Fruit fly (Drosophila melanogaster) whole organism, embryonic: Measurements from ENCODE around the gene kra.
A peak's percentile ranks its signal among the peaks of the same experiment; 100 is the strongest.

Experiments used
- Adf1 ChIP-seq: fragments of 200-800 bp; sonication (Bioruptor generic); IDR thresholded peaks from 2 replicates; pipeline ENCODE4 v1.3.6; 2022; ENCODE audit warnings: missing biosample characterization, missing genetic modification characterization
- Bgb ChIP-seq: fragments of 200-800 bp; sonication (Bioruptor generic); IDR thresholded peaks from 2 replicates; pipeline ENCODE4 v1.3.6; 2022; ENCODE audit warnings: missing biosample characterization, missing genetic modification characterization; ENCODE audit not compliant: partially characterized antibody
- CG10654 ChIP-seq: fragments of 200-800 bp; sonication (Bioruptor generic); optimal IDR thresholded peaks from 2 replicates; lab custom pipeline; 2016; ENCODE audit warnings: missing biosample characterization, missing genetic modification characterization
- CG11456 ChIP-seq: fragments of 200-800 bp; sonication (Bioruptor generic); IDR thresholded peaks from 3 replicates; pipeline ENCODE4 v1.3.6; 2022; ENCODE audit warnings: missing biosample characterization, missing genetic modification characterization
- CG12659 ChIP-seq: fragments of 200-800 bp; sonication (Bioruptor generic); optimal IDR thresholded peaks from 3 replicates; lab custom pipeline; 2017; ENCODE audit warnings: mild to moderate bottlenecking, missing biosample characterization, missing genetic modification reagents, missing genetic modification characterization
- CG14667 ChIP-seq: fragments of 200-800 bp; sonication (Bioruptor generic); IDR thresholded peaks from 2 replicates; pipeline ENCODE4 v1.3.6; 2022; ENCODE audit warnings: missing biosample characterization, missing genetic modification characterization
- CG15269 ChIP-seq: fragments of 200-800 bp; sonication (Bioruptor generic); optimal IDR thresholded peaks from 2 replicates; lab custom pipeline; 2018; ENCODE audit warnings: missing biosample characterization, mild to moderate bottlenecking, missing genetic modification characterization, moderate library complexity
- CG17359 ChIP-seq: fragments of 200-800 bp; sonication (Bioruptor generic); optimal IDR thresholded peaks from 3 replicates; lab custom pipeline; 2018; ENCODE audit warnings: missing biosample characterization, mild to moderate bottlenecking, missing genetic modification characterization, moderate library complexity
- CG2116 ChIP-seq: fragments of 200-800 bp; sonication (Bioruptor generic); optimal IDR thresholded peaks from 3 replicates; lab custom pipeline; 2018; ENCODE audit warnings: missing biosample characterization, mild to moderate bottlenecking, missing genetic modification characterization
- CG2199 ChIP-seq: fragments of 200-800 bp; sonication (Bioruptor generic); IDR thresholded peaks from 3 replicates; pipeline ENCODE4 v1.3.6; 2022; ENCODE audit warnings: missing biosample characterization, missing genetic modification characterization
- CG4360 ChIP-seq: fragments of 200-800 bp; sonication (Bioruptor generic); IDR thresholded peaks from 2 replicates; pipeline ENCODE4 v1.3.6; 2022; ENCODE audit warnings: missing biosample characterization, missing genetic modification characterization
- CG5953 ChIP-seq: fragments of 200-800 bp; sonication (Bioruptor generic); IDR thresholded peaks from 2 replicates; pipeline ENCODE4 v1.3.6; 2022; ENCODE audit warnings: missing biosample characterization, missing genetic modification characterization
- CG6175 ChIP-seq: fragments of 200-800 bp; sonication (Bioruptor generic); IDR thresholded peaks from 3 replicates; pipeline ENCODE4 v1.3.6; 2022; ENCODE audit warnings: missing biosample characterization, missing genetic modification characterization
- CG6272 ChIP-seq: fragments of 200-800 bp; sonication (Bioruptor generic); IDR thresholded peaks from 2 replicates; pipeline ENCODE4 v1.3.6; 2022; ENCODE audit warnings: missing biosample characterization, missing genetic modification characterization
- CrebB ChIP-seq: fragments of 200-800 bp; sonication (Bioruptor generic); optimal IDR thresholded peaks from 3 replicates; lab custom pipeline; 2018; ENCODE audit warnings: missing biosample characterization, mild to moderate bottlenecking, missing genetic modification characterization
- ERR ChIP-seq: fragments of 200-800 bp; sonication (Bioruptor generic); optimal IDR thresholded peaks from 2 replicates; lab custom pipeline; 2016; ENCODE audit warnings: missing biosample characterization, missing genetic modification characterization
- Fer1 ChIP-seq: fragments of 200-800 bp; sonication (Bioruptor generic); optimal IDR thresholded peaks from 2 replicates; lab custom pipeline; 2017; ENCODE audit warnings: missing biosample characterization, mild to moderate bottlenecking, missing genetic modification characterization
- H15 ChIP-seq: fragments of 200-800 bp; sonication (Bioruptor generic); IDR thresholded peaks from 3 replicates; pipeline ENCODE4 v1.3.6; 2022; ENCODE audit warnings: missing biosample characterization, missing genetic modification characterization
- MBD-R2 ChIP-seq: fragments of 200-800 bp; sonication (Bioruptor generic); IDR thresholded peaks from 2 replicates; pipeline ENCODE4 v1.3.6; 2022; ENCODE audit warnings: missing biosample characterization, missing genetic modification characterization
- MESR4 ChIP-seq: fragments of 200-800 bp; sonication (Bioruptor generic); optimal IDR thresholded peaks from 2 replicates; lab custom pipeline; 2018; ENCODE audit warnings: missing biosample characterization, mild to moderate bottlenecking, missing genetic modification characterization, moderate library complexity
- MTF-1 ChIP-seq: fragments of 200-800 bp; sonication (Bioruptor generic); optimal IDR thresholded peaks from 2 replicates; lab custom pipeline; 2018; ENCODE audit warnings: missing biosample characterization, mild to moderate bottlenecking, missing genetic modification characterization, borderline replicate concordance
- Mad ChIP-seq: fragments of 200-800 bp; sonication (Bioruptor generic); optimal IDR thresholded peaks from 2 replicates; lab custom pipeline; 2016; ENCODE audit warnings: missing biosample characterization, missing genetic modification characterization
- NC2β ChIP-seq: fragments of 200-800 bp; sonication (Bioruptor generic); optimal IDR thresholded peaks from 2 replicates; lab custom pipeline; 2016; ENCODE audit warnings: missing biosample characterization, missing genetic modification characterization
- NFAT ChIP-seq: fragments of 200-800 bp; sonication (Bioruptor generic); IDR thresholded peaks from 2 replicates; pipeline ENCODE4 v1.3.6; 2022; ENCODE audit warnings: missing biosample characterization, missing genetic modification characterization
- Pdp1 ChIP-seq, 2 experiments: fragments of 200-800 bp; sonication (Bioruptor generic); optimal IDR thresholded peaks; 3 replicates each; lab custom pipeline; 2016; ENCODE audit warnings: missing biosample characterization in 2 of 2, missing genetic modification characterization in 2 of 2, mild to moderate bottlenecking in 1 of 2, moderate library complexity in 1 of 2
- Sin3A ChIP-seq: fragments of >200 bp; optimal IDR thresholded peaks from 2 replicates; lab custom pipeline; 2018
- ac ChIP-seq: fragments of 200-800 bp; sonication (Bioruptor generic); optimal IDR thresholded peaks from 3 replicates; lab custom pipeline; 2017; ENCODE audit warnings: missing biosample characterization, mild to moderate bottlenecking, missing genetic modification characterization
- ase ChIP-seq: fragments of 200-800 bp; sonication (Bioruptor generic); IDR thresholded peaks from 3 replicates; pipeline ENCODE4 v1.3.6; 2022; ENCODE audit warnings: missing biosample characterization, missing genetic modification characterization
- ash1 ChIP-seq: fragments of 200-800 bp; sonication (Bioruptor generic); optimal IDR thresholded peaks from 2 replicates; lab custom pipeline; 2018; ENCODE audit warnings: missing biosample characterization, mild to moderate bottlenecking, missing genetic modification characterization
- az2 ChIP-seq: fragments of 200-800 bp; sonication (Bioruptor generic); optimal IDR thresholded peaks from 3 replicates; lab custom pipeline; 2016; ENCODE audit warnings: missing biosample characterization, missing genetic modification characterization
- cg ChIP-seq: fragments of 200-800 bp; sonication (Bioruptor generic); optimal IDR thresholded peaks from 3 replicates; lab custom pipeline; 2019; ENCODE audit warnings: missing biosample characterization, mild to moderate bottlenecking, missing genetic modification characterization, moderate library complexity
- dm ChIP-seq: fragments of 200-800 bp; sonication (Bioruptor generic); optimal IDR thresholded peaks from 3 replicates; lab custom pipeline; 2016; ENCODE audit warnings: missing biosample characterization, missing genetic modification characterization
- ewg ChIP-seq: fragments of 200-800 bp; sonication (Bioruptor generic); optimal IDR thresholded peaks from 3 replicates; lab custom pipeline; 2017; ENCODE audit warnings: mild to moderate bottlenecking, missing biosample characterization, missing genetic modification reagents, missing genetic modification characterization
- fru ChIP-seq: fragments of >200 bp; optimal IDR thresholded peaks from 2 replicates; lab custom pipeline; 2017
- grau ChIP-seq: fragments of 200-800 bp; optimal IDR thresholded peaks from 3 replicates; lab custom pipeline; 2019; ENCODE audit warnings: missing biosample characterization, mild to moderate bottlenecking, missing genetic modification characterization, moderate library complexity
- grn ChIP-seq: fragments of 200-800 bp; sonication (Bioruptor generic); optimal IDR thresholded peaks from 3 replicates; lab custom pipeline; 2017; ENCODE audit warnings: missing biosample characterization, missing genetic modification characterization
- her ChIP-seq: fragments of 200-800 bp; sonication (Bioruptor generic); optimal IDR thresholded peaks from 2 replicates; lab custom pipeline; 2016; ENCODE audit warnings: missing biosample characterization, missing genetic modification characterization
- inv ChIP-seq: fragments of 200-800 bp; sonication (Bioruptor generic); IDR thresholded peaks from 2 replicates; pipeline ENCODE4 v1.3.6; 2022; ENCODE audit warnings: missing biosample characterization, missing genetic modification characterization; ENCODE audit not compliant: partially characterized antibody
- kni ChIP-seq: fragments of 200-800 bp; sonication (Bioruptor generic); optimal IDR thresholded peaks from 3 replicates; lab custom pipeline; 2017; ENCODE audit warnings: mild to moderate bottlenecking, missing biosample characterization, missing genetic modification reagents, missing genetic modification characterization
- knrl ChIP-seq: fragments of 200-800 bp; sonication (Bioruptor generic); IDR thresholded peaks from 3 replicates; pipeline ENCODE4 v1.3.6; 2022; ENCODE audit warnings: missing biosample characterization, missing genetic modification characterization; ENCODE audit not compliant: partially characterized antibody
- lbe ChIP-seq: fragments of 200-800 bp; sonication (Bioruptor generic); optimal IDR thresholded peaks from 2 replicates; lab custom pipeline; 2016; ENCODE audit warnings: missing biosample characterization, mild to moderate bottlenecking, missing genetic modification characterization
- lola ChIP-seq, 3 experiments: fragments of >200 bp in 2 of 3; fragments of 200-800 bp in 1 of 3; sonication (Bioruptor generic) in 1 of 3; optimal IDR thresholded peaks; 2 replicates each; lab custom pipeline; 2017 to 2019; ENCODE audit warnings: missing biosample characterization in 3 of 3, missing genetic modification characterization in 3 of 3, mild to moderate bottlenecking in 1 of 3, moderate library complexity in 1 of 3
- lov ChIP-seq, 2 experiments: fragments of 200-800 bp in 1 of 2; fragments of >200 bp in 1 of 2; sonication (Bioruptor generic) in 1 of 2; IDR thresholded peaks in 1 of 2; optimal IDR thresholded peaks in 1 of 2; 2 replicates in 1 of 2; 3 replicates in 1 of 2; pipeline versions ENCODE4 v1.3.6 to Lab custom; 2017 to 2022; ENCODE audit warnings: missing biosample characterization in 1 of 2, missing genetic modification characterization in 1 of 2
- phol ChIP-seq: fragments of 200-800 bp; sonication (Bioruptor generic); optimal IDR thresholded peaks from 3 replicates; lab custom pipeline; 2018; ENCODE audit warnings: missing biosample characterization, mild to moderate bottlenecking, missing genetic modification characterization, moderate library complexity
- ranshi ChIP-seq: fragments of 200-800 bp; sonication (Bioruptor generic); IDR thresholded peaks from 2 replicates; pipeline ENCODE4 v1.3.6; 2022; ENCODE audit warnings: missing biosample characterization, missing genetic modification characterization
- row ChIP-seq: fragments of 200-800 bp; sonication (Bioruptor generic); IDR thresholded peaks from 3 replicates; pipeline ENCODE4 v1.3.6; 2022; ENCODE audit warnings: missing biosample characterization, missing genetic modification characterization
- stwl ChIP-seq: fragments of 200-800 bp; sonication (Bioruptor generic); optimal IDR thresholded peaks from 3 replicates; lab custom pipeline; 2018; ENCODE audit warnings: missing biosample characterization, mild to moderate bottlenecking, missing genetic modification characterization, moderate library complexity
- tna ChIP-seq: fragments of 200-800 bp; sonication (Bioruptor generic); IDR thresholded peaks from 2 replicates; pipeline ENCODE4 v1.3.6; 2022; ENCODE audit warnings: missing biosample characterization, missing genetic modification characterization; ENCODE audit not compliant: partially characterized antibody
- trem ChIP-seq: fragments of 200-800 bp; optimal IDR thresholded peaks from 3 replicates; lab custom pipeline; 2019; ENCODE audit warnings: missing biosample characterization, mild to moderate bottlenecking, missing genetic modification characterization, moderate library complexity
- wdn ChIP-seq: fragments of 200-800 bp; sonication (Bioruptor generic); IDR thresholded peaks from 2 replicates; pipeline ENCODE4 v1.3.6; 2022; ENCODE audit warnings: missing biosample characterization, missing genetic modification characterization
- z ChIP-seq: fragments of 200-800 bp; sonication (Bioruptor generic); IDR thresholded peaks from 3 replicates; pipeline ENCODE4 v1.3.6; 2022; ENCODE audit warnings: missing biosample characterization, missing genetic modification characterization

Gene kra

dm6 chr3R:5564775-5565190 is 36.2 kb downstream of the kra start, which contains the start of the genes CG14671 and CG12746 (continued):
- TF ChIP-seq dm (peak; percentile 19), NFAT (GFP tag; lab: Robert Waterston, UW) (no peak), az2 (GFP tag; lab: Kevin White, UChicago) (no peak), CrebB (peak; percentile 26), Sin3A (lab: Kevin White, UChicago) (peak; percentile 62), row (GFP tag; lab: Robert Waterston, UW) (0 out of 3 replicates have a peak, but pooled peaks have one; percentile 17), Adf1 (no peak), ranshi (GFP tag; lab: Robert Waterston, UW) (no peak), phol (peak; percentile 22), CG6175 (no peak), tna (GFP tag; lab: Robert Waterston, UW) (no peak), kni (GFP tag; lab: Kevin White, UChicago) (peak; percentile 21), Fer1 (GFP tag; lab: Kevin White, UChicago) (no peak), ash1 (GFP tag; lab: Kevin White, UChicago) (no peak), NC2β (GFP tag; lab: Kevin White, UChicago) (no peak), MBD-R2 (GFP tag; lab: Robert Waterston, UW) (peak; percentile 88), MTF-1 (GFP tag; lab: Kevin White, UChicago) (no peak), inv (GFP tag; lab: Robert Waterston, UW) (no peak), lbe (GFP tag; lab: Kevin White, UChicago) (no peak), her (no peak), knrl (GFP tag; lab: Robert Waterston, UW) (0 out of 3 replicates have a peak, but pooled peaks have one; percentile 9), ERR (GFP tag; lab: Kevin White, UChicago) (no peak), MESR4 (GFP tag; lab: Kevin White, UChicago) (peak; percentile 50), fru (lab: Kevin White, UChicago) (no peak), CG6272 (GFP tag; lab: Robert Waterston, UW) (no peak), cg (GFP tag; lab: Kevin White, UChicago) (no peak), CG2116 (GFP tag; lab: Kevin White, UChicago) (peak; percentile 78), CG5953 (GFP tag; lab: Robert Waterston, UW) (no peak), ase (GFP tag; lab: Robert Waterston, UW) (no peak), stwl (tag; lab: Kevin White, UChicago) (peak; percentile 35), CG2199 (no peak), lov (optimal IDR thresholded peaks at IDR 0.05; lab: Kevin White, UChicago) (no peak), lov (GFP tag; IDR thresholded peaks at IDR 0.05; lab: Robert Waterston, UW) (no peak), CG17359 (tag; lab: Kevin White, UChicago) (no peak), Bgb (GFP tag; lab: Robert Waterston, UW) (peak; percentile 20; the same call in 1 of the 2 replicates), ac (GFP tag; lab: Kevin White, UChicago) (no peak), grau (tag; lab: Kevin White, UChicago) (no peak), Pdp1 (GFP tag; optimal IDR thresholded peaks at IDR 0.05; lab: Kevin White, UChicago) (peak in 1 of 2 experiments; percentile 18), CG10654 (GFP tag; lab: Kevin White, UChicago) (no peak), trem (peak; percentile 99), wdn (GFP tag; lab: Robert Waterston, UW) (no peak), grn (GFP tag; lab: Kevin White, UChicago) (peak; percentile 44), CG11456 (GFP tag; lab: Robert Waterston, UW) (no peak), lola (GFP tag; optimal IDR thresholded peaks at IDR 0.05; lab: Kevin White, UChicago) (no peak), CG15269 (tag; lab: Kevin White, UChicago) (no peak), CG14667 (GFP tag; lab: Robert Waterston, UW) (no peak), H15 (no peak), CG12659 (peak; percentile 15), CG4360 (peak; percentile 48), ewg (peak; percentile 46), Mad (no peak), z (GFP tag; lab: Robert Waterston, UW) (no peak)
